Fruit fly (Drosophila melanogaster) whole organism, embryonic: ENCODE data around the gene siz.

ENCODE experiments used
- Atf-2 ChIP-seq: fragments of 200-800 bp; sonication (Bioruptor generic); optimal IDR thresholded peaks from 2 replicates; lab custom pipeline; 2016; ENCODE audit warnings: missing biosample characterization, missing genetic modification characterization
- CG10462 ChIP-seq: fragments of 200-800 bp; sonication (Bioruptor generic); optimal IDR thresholded peaks from 2 replicates; lab custom pipeline; 2016; ENCODE audit warnings: missing biosample characterization, missing genetic modification characterization
- CG11085 ChIP-seq: fragments of 200-800 bp; sonication (Bioruptor generic); IDR thresholded peaks from 2 replicates; pipeline ENCODE4 v1.3.6; 2022; ENCODE audit warnings: missing biosample characterization, missing genetic modification characterization
- CG16813 ChIP-seq: fragments of 200-800 bp; sonication (Bioruptor generic); IDR thresholded peaks from 3 replicates; pipeline ENCODE4 v1.3.6; 2022; ENCODE audit warnings: missing biosample characterization, missing genetic modification characterization; ENCODE audit not compliant: partially characterized antibody
- CG18619 ChIP-seq: fragments of 200-800 bp; sonication (Bioruptor generic); optimal IDR thresholded peaks from 3 replicates; lab custom pipeline; 2017; ENCODE audit warnings: missing biosample characterization, mild to moderate bottlenecking, missing genetic modification characterization
- CG30020 ChIP-seq: fragments of 200-800 bp; optimal IDR thresholded peaks from 2 replicates; lab custom pipeline; 2019; ENCODE audit warnings: missing biosample characterization, mild to moderate bottlenecking, missing genetic modification characterization, moderate library complexity
- CG7556 ChIP-seq: fragments of 200-800 bp; sonication (Bioruptor generic); optimal IDR thresholded peaks from 2 replicates; lab custom pipeline; 2017; ENCODE audit warnings: missing biosample characterization, mild to moderate bottlenecking, missing genetic modification characterization
- CG8388 ChIP-seq: fragments of 200-800 bp; sonication (Bioruptor generic); optimal IDR thresholded peaks from 2 replicates; lab custom pipeline; 2019; ENCODE audit warnings: missing biosample characterization, mild to moderate bottlenecking, missing genetic modification characterization, moderate library complexity
- Hr78 ChIP-seq, 2 experiments: fragments of 200-800 bp in 1 of 2; fragments of >200 bp in 1 of 2; sonication (Bioruptor generic) in 1 of 2; optimal IDR thresholded peaks; 2 replicates each; lab custom pipeline; 2017 to 2019; ENCODE audit warnings: missing biosample characterization in 2 of 2, missing genetic modification characterization in 2 of 2, mild to moderate bottlenecking in 1 of 2, moderate library complexity in 1 of 2
- Neu2 ChIP-seq: fragments of 200-800 bp; sonication (Bioruptor generic); optimal IDR thresholded peaks from 3 replicates; lab custom pipeline; 2016; ENCODE audit warnings: missing biosample characterization, missing genetic modification characterization, borderline replicate concordance
- YL-1 ChIP-seq: fragments of 200-800 bp; sonication (Bioruptor generic); optimal IDR thresholded peaks from 3 replicates; lab custom pipeline; 2017; ENCODE audit warnings: missing biosample characterization, mild to moderate bottlenecking, missing genetic modification characterization
- corto ChIP-seq: fragments of 200-800 bp; sonication (Bioruptor generic); optimal IDR thresholded peaks from 2 replicates; lab custom pipeline; 2016; ENCODE audit warnings: missing biosample characterization, mild to moderate bottlenecking, missing genetic modification characterization, moderate library complexity
- danr ChIP-seq: fragments of 200-800 bp; sonication (Bioruptor generic); IDR thresholded peaks from 2 replicates; pipeline ENCODE4 v1.3.6; 2022; ENCODE audit warnings: missing biosample characterization, missing genetic modification characterization
- shn ChIP-seq: fragments of 200-800 bp; sonication (Bioruptor generic); optimal IDR thresholded peaks from 3 replicates; lab custom pipeline; 2016; ENCODE audit warnings: missing biosample characterization, missing genetic modification characterization

- peak; percentile 25 for TF ChIP-seq CG7556 (GFP tag; lab: Kevin White, UChicago)
- TF ChIP-seq danr (GFP tag; lab: Robert Waterston, UW) = no peak
- TF ChIP-seq shn = no peak
- TF ChIP-seq YL-1 (GFP tag; lab: Kevin White, UChicago) = no peak
- TF ChIP-seq CG30020 = no peak
- no peak for TF ChIP-seq CG16813 (GFP tag; lab: Robert Waterston, UW)
- no peak for TF ChIP-seq Hr78 (GFP tag; optimal IDR thresholded peaks at IDR 0.05; lab: Kevin White, UChicago)
- TF ChIP-seq Atf-2 (GFP tag; lab: Kevin White, UChicago) = no peak
- no peak for TF ChIP-seq corto (GFP tag; lab: Kevin White, UChicago)
- no peak for TF ChIP-seq Neu2
- peak; percentile 22 for TF ChIP-seq CG8388 (GFP tag; lab: Kevin White, UChicago)
- no peak for TF ChIP-seq CG18619
- no peak for TF ChIP-seq CG10462
- TF ChIP-seq CG11085 (GFP tag; lab: Robert Waterston, UW) = no peak
These were observed 26.1 kb downstream of the siz start for dm6 chr3L:21060189-21061070.
